Worm (Caenorhabditis elegans): ENCODE measurements around the gene chil-26.

ce11 chrII:9438227-9438626 lies 36.6 kb upstream of the chil-26 start, which contains the start of gene chil-13:
- TF ChIP-seq nhr-76 (tag; optimal IDR thresholded peaks at IDR 0.05), result no peak
- no peak for TF ChIP-seq unc-39 (tag; optimal IDR thresholded peaks at IDR 0.05)
- TF ChIP-seq lin-32 (GFP tag; optimal IDR thresholded peaks at IDR 0.05), result no peak
- TF ChIP-seq unc-120 (tag; optimal IDR thresholded peaks at IDR 0.05; ENCODE audit: poor library complexity, severe bottlenecking), result no peak
- TF ChIP-seq nhr-12 (tag; optimal IDR thresholded peaks at IDR 0.05), result no peak
- no peak for TF ChIP-seq blmp-1 (tag; optimal IDR thresholded peaks at IDR 0.05)
- no peak for TF ChIP-seq drap-1 (GFP tag; optimal IDR thresholded peaks at IDR 0.05)
- TF ChIP-seq snpc-4 (tag; optimal IDR thresholded peaks at IDR 0.05), result no peak
- no peak for TF ChIP-seq ham-2 (GFP tag; optimal IDR thresholded peaks at IDR 0.05)
- no peak for TF ChIP-seq nhr-28 (tag; optimal IDR thresholded peaks at IDR 0.05)
- no peak for TF ChIP-seq unc-62 (GFP tag; optimal IDR thresholded peaks at IDR 0.05)
- TF ChIP-seq zip-8 (tag; optimal IDR thresholded peaks at IDR 0.05), result no peak
- TF ChIP-seq cnd-1 (tag; optimal IDR thresholded peaks at IDR 0.05), result no peak
- no peak for TF ChIP-seq ztf-11 (tag; optimal IDR thresholded peaks at IDR 0.05)

Measured in whole organism, mixed stage, embryonic.